Fruit fly (Drosophila melanogaster) whole organism, wandering third instar larva: Measurements from ENCODE around the gene eRF1.

Experiments used
- Abd-B ChIP-seq: fragments of >200 bp; optimal IDR thresholded peaks from 2 replicates; lab custom pipeline; 2017; ENCODE audit warnings: missing biosample characterization, missing genetic modification characterization
- CG32264 ChIP-seq: fragments of 200-800 bp; sonication (Bioruptor generic); optimal IDR thresholded peaks from 2 replicates; lab custom pipeline; 2016; ENCODE audit warnings: missing biosample characterization, missing genetic modification characterization
- CG9705 ChIP-seq: fragments of 200-800 bp; sonication (Bioruptor generic); optimal IDR thresholded peaks from 2 replicates; lab custom pipeline; 2018; ENCODE audit warnings: missing biosample characterization, mild to moderate bottlenecking, missing genetic modification characterization
- CrebA ChIP-seq: fragments of 200-800 bp; sonication (Bioruptor generic); optimal IDR thresholded peaks from 2 replicates; lab custom pipeline; 2016; ENCODE audit warnings: missing biosample characterization, mild to moderate bottlenecking, missing genetic modification characterization, borderline replicate concordance
- Dfd ChIP-seq: fragments of >200 bp; optimal IDR thresholded peaks from 2 replicates; lab custom pipeline; 2017; ENCODE audit warnings: missing biosample characterization, missing genetic modification characterization
- Dif ChIP-seq: fragments of 200-275, 200-300 bp; sonication (Bioruptor generic); optimal IDR thresholded peaks from 2 replicates; lab custom pipeline; 2018; ENCODE audit warnings: missing biosample characterization, missing genetic modification characterization; ENCODE audit not compliant: partially characterized antibody
- GATAd ChIP-seq: sonication (Bioruptor generic); optimal IDR thresholded peaks from 2 replicates; lab custom pipeline; 2016; ENCODE audit warnings: missing biosample characterization, missing genetic modification characterization
- HLH106 ChIP-seq: fragments of 200-800 bp; optimal IDR thresholded peaks from 3 replicates; lab custom pipeline; 2019; ENCODE audit warnings: missing biosample characterization, mild to moderate bottlenecking, missing genetic modification characterization, moderate library complexity
- Hnf4 ChIP-seq: fragments of 200-800 bp; sonication (Bioruptor generic); optimal IDR thresholded peaks from 2 replicates; lab custom pipeline; 2016; ENCODE audit warnings: missing biosample characterization, mild to moderate bottlenecking, missing genetic modification characterization
- Hr78 ChIP-seq: fragments of >200 bp; optimal IDR thresholded peaks from 2 replicates; lab custom pipeline; 2017; ENCODE audit warnings: missing biosample characterization, missing genetic modification characterization
- Hr83 ChIP-seq: fragments of 200-300 bp; sonication (Bioruptor generic); optimal IDR thresholded peaks from 2 replicates; lab custom pipeline; 2016; ENCODE audit warnings: missing biosample characterization, mild to moderate bottlenecking, missing genetic modification characterization, moderate library complexity; ENCODE audit not compliant: poor library complexity, severe bottlenecking
- Jra ChIP-seq: sonication (Bioruptor generic); optimal IDR thresholded peaks from 2 replicates; lab custom pipeline; 2016; ENCODE audit warnings: missing biosample characterization, missing genetic modification characterization
- Mio ChIP-seq: sonication (Bioruptor generic); optimal IDR thresholded peaks from 2 replicates; lab custom pipeline; 2016; ENCODE audit warnings: missing biosample characterization, missing genetic modification characterization
- Myc ChIP-seq: fragments of >200 bp; optimal IDR thresholded peaks from 2 replicates; lab custom pipeline; 2017
- N ChIP-seq: fragments of >200 bp; optimal IDR thresholded peaks from 2 replicates; lab custom pipeline; 2018; ENCODE audit warnings: missing biosample characterization, missing external identifiers, missing genetic modification characterization
- OdsH ChIP-seq: fragments of 200-800 bp; sonication (Bioruptor generic); optimal IDR thresholded peaks from 2 replicates; lab custom pipeline; 2016; ENCODE audit warnings: missing biosample characterization, mild to moderate bottlenecking, missing genetic modification characterization
- Rel ChIP-seq, 2 experiments: fragments of 200-800 bp; sonication (Bioruptor generic) in 1 of 2; optimal IDR thresholded peaks; 2 replicates in 1 of 2; 3 replicates in 1 of 2; lab custom pipeline; 2016 to 2019; ENCODE audit warnings: mild to moderate bottlenecking in 2 of 2, missing biosample characterization in 2 of 2, missing genetic modification characterization in 2 of 2, moderate library complexity in 1 of 2
- Sp1 ChIP-seq: fragments of 200-800 bp; sonication (Bioruptor generic); optimal IDR thresholded peaks from 3 replicates; lab custom pipeline; 2019; ENCODE audit warnings: missing biosample characterization, mild to moderate bottlenecking, missing genetic modification characterization, moderate library complexity
- Vsx2 ChIP-seq: fragments of 200-300, 225-300 bp; sonication (Bioruptor generic); optimal IDR thresholded peaks from 2 replicates; lab custom pipeline; 2018; ENCODE audit warnings: missing biosample characterization, missing genetic modification characterization; ENCODE audit not compliant: partially characterized antibody
- br ChIP-seq: fragments of 200-800 bp; sonication (Bioruptor generic); optimal IDR thresholded peaks from 2 replicates; lab custom pipeline; 2016; ENCODE audit warnings: missing biosample characterization, missing genetic modification characterization
- brk ChIP-seq: fragments of 200-800 bp; sonication (Bioruptor generic); optimal IDR thresholded peaks from 2 replicates; lab custom pipeline; 2016; ENCODE audit warnings: missing biosample characterization, mild to moderate bottlenecking, missing genetic modification characterization
- dl ChIP-seq, 2 experiments: fragments of 175-275, 200-275 bp in 1 of 2; fragments of 200-275 bp in 1 of 2; sonication (Bioruptor generic); optimal IDR thresholded peaks; lab custom pipeline; 2018; ENCODE audit warnings: mild to moderate bottlenecking in 2 of 2, missing biosample characterization in 2 of 2, missing genetic modification characterization in 2 of 2, moderate library complexity in 2 of 2; ENCODE audit not compliant: partially characterized antibody in 2 of 2, insufficient read depth in 1 of 2
- dmrt93B ChIP-seq: fragments of 200-800 bp; sonication (Bioruptor generic); optimal IDR thresholded peaks from 2 replicates; lab custom pipeline; 2018; ENCODE audit warnings: missing biosample characterization, mild to moderate bottlenecking, missing genetic modification characterization
- dsf ChIP-seq: sonication (Bioruptor generic); optimal IDR thresholded peaks from 2 replicates; lab custom pipeline; 2016; ENCODE audit warnings: missing biosample characterization, missing genetic modification characterization, borderline replicate concordance
- ey ChIP-seq: fragments of 200-800 bp; sonication (Bioruptor generic); optimal IDR thresholded peaks from 2 replicates; lab custom pipeline; 2016; ENCODE audit warnings: missing biosample characterization, missing genetic modification characterization
- foxo ChIP-seq, 2 experiments: fragments of 200-800 bp; sonication (Bioruptor generic); optimal IDR thresholded peaks; 2 replicates in 1 of 2; 3 replicates in 1 of 2; lab custom pipeline; 2016 to 2017; ENCODE audit warnings: missing biosample characterization in 2 of 2, missing genetic modification characterization in 2 of 2
- fru ChIP-seq: fragments of 200-800 bp; sonication (Bioruptor generic); optimal IDR thresholded peaks from 3 replicates; lab custom pipeline; 2016; ENCODE audit warnings: missing biosample characterization, mild to moderate bottlenecking, missing genetic modification characterization
- h ChIP-seq: fragments of 200-800 bp; sonication (Bioruptor generic); optimal IDR thresholded peaks from 3 replicates; lab custom pipeline; 2016; ENCODE audit warnings: missing biosample characterization, mild to moderate bottlenecking, missing genetic modification characterization
- jim ChIP-seq: fragments of 175-275, 200-325 bp; sonication (Bioruptor generic); optimal IDR thresholded peaks from 2 replicates; lab custom pipeline; 2016; ENCODE audit warnings: missing biosample characterization, mild to moderate bottlenecking, missing genetic modification characterization
- lola ChIP-seq: fragments of >200 bp; optimal IDR thresholded peaks from 2 replicates; lab custom pipeline; 2017; ENCODE audit warnings: missing biosample characterization, missing genetic modification characterization
- pan ChIP-seq: fragments of >200 bp; optimal IDR thresholded peaks from 2 replicates; lab custom pipeline; 2017
- psq ChIP-seq: fragments of 200-800 bp; sonication (Bioruptor generic); optimal IDR thresholded peaks from 3 replicates; lab custom pipeline; 2017; ENCODE audit warnings: missing biosample characterization, mild to moderate bottlenecking, missing genetic modification characterization, moderate library complexity
- rgr ChIP-seq: fragments of 200-800 bp; sonication (Bioruptor generic); optimal IDR thresholded peaks from 3 replicates; lab custom pipeline; 2016; ENCODE audit warnings: missing biosample characterization, mild to moderate bottlenecking, missing genetic modification characterization
- sage ChIP-seq: fragments of 200-800 bp; sonication (Bioruptor generic); optimal IDR thresholded peaks from 2 replicates; lab custom pipeline; 2016; ENCODE audit warnings: missing biosample characterization, mild to moderate bottlenecking, missing genetic modification characterization
- sv ChIP-seq: fragments of 200-800 bp; sonication (Bioruptor generic); optimal IDR thresholded peaks from 3 replicates; lab custom pipeline; 2016; ENCODE audit warnings: missing biosample characterization, missing genetic modification characterization
- tai ChIP-seq: sonication (Bioruptor generic); optimal IDR thresholded peaks from 2 replicates; lab custom pipeline; 2016; ENCODE audit warnings: missing biosample characterization, missing genetic modification characterization
- usp ChIP-seq: fragments of >200 bp; optimal IDR thresholded peaks from 2 replicates; lab custom pipeline; 2017; ENCODE audit warnings: missing biosample characterization, missing genetic modification characterization
- woc ChIP-seq: sonication (Bioruptor generic); optimal IDR thresholded peaks from 2 replicates; lab custom pipeline; 2016; ENCODE audit warnings: missing biosample characterization, mild to moderate bottlenecking, missing genetic modification characterization

The eRF1 gene

DNA sequence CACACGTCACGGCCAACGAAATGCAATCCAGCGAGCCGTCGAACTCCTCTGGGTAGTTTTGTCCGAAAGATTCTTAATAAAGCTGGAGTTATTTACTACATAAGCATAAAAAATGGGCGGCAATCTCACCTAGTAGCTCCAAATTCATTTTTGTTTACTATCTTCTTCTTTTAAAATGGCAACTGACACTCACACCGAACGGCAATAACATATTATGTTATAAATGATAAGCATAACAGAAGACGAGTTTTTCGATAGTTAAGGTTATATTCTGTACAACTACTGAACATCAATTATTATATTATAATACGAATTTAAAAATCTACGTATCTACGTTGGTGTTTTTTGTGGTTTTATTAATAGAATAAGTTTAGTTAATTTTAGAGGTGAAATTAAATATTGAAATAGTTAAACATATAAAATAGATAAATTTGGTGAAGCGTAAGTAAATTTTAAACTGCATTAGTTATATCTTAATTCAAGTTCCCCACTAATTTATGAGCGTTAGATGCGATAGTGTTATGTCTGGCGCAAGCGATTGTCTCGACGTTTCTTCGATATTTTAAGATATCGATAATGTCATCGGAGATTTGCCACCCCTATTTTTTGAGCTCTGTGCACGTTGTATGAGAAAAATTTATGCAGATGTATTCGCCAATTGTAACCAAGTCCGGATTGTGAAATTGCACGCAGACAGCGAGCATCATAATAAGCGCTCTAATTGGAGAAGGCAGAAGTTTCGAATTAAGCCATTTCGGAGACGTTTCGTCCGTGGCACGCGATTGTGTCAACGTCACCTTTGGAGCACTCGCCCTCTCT, at the start of gene eRF1, which contains the start of gene Rbbp5:
Gene eRF1 (plus strand): TSS at position 594 of the 819 bp plus-strand sequence.
Gene Rbbp5 (minus strand): TSS at position 181 of the 819 bp plus-strand sequence.
- TF ChIP-seq Hr83 (GFP tag; lab: Kevin White, UChicago) (peak; percentile 70), rgr (GFP tag; lab: Kevin White, UChicago) (peak; percentile 71), usp (GFP tag; lab: Kevin White, UChicago) (no peak), Vsx2 (GFP tag; lab: Kevin White, UChicago) (no peak), Sp1 (GFP tag; lab: Kevin White, UChicago) (peak; percentile 75), CG32264 (GFP tag; lab: Kevin White, UChicago) (no peak), CG9705 (GFP tag; lab: Kevin White, UChicago) (peak; percentile 39), Hr78 (GFP tag; lab: Kevin White, UChicago) (no peak), foxo (GFP tag; optimal IDR thresholded peaks at IDR 0.05; lab: Kevin White, UChicago) (peak in 1 of 2 experiments; percentile 86), woc (peak; percentile 80), N (no peak), brk (peak; percentile 83), br (GFP tag; lab: Kevin White, UChicago) (peak; percentile 45), sv (peak; percentile 83), Dif (no peak), Jra (GFP tag; lab: Kevin White, UChicago) (peak; percentile 82), psq (peak; percentile 74), h (peak; percentile 71), Mio (no peak), pan (no peak), dmrt93B (no peak), Rel (GFP tag; optimal IDR thresholded peaks at IDR 0.05; lab: Kevin White, UChicago) (no peak), Rel (tag; optimal IDR thresholded peaks at IDR 0.05; lab: Kevin White, UChicago) (no peak), Dfd (GFP tag; lab: Kevin White, UChicago) (no peak), HLH106 (tag; lab: Kevin White, UChicago) (peak; percentile 81), fru (GFP tag; lab: Kevin White, UChicago) (peak; percentile 71), Myc (lab: Kevin White, UChicago) (peak; percentile 4), OdsH (peak; percentile 72), CrebA (GFP tag; lab: Kevin White, UChicago) (no peak), dsf (peak; percentile 48), jim (GFP tag; lab: Kevin White, UChicago) (peak; percentile 42), dl (GFP tag; optimal IDR thresholded peaks at IDR 0.05; lab: Kevin White, UChicago; ENCODE audit: insufficient read depth in 1 of 2, partially characterized antibody in 2 of 2) (no peak), tai (GFP tag; lab: Kevin White, UChicago) (peak; percentile 84), sage (peak; percentile 54), Abd-B (GFP tag; lab: Kevin White, UChicago) (no peak), lola (GFP tag; lab: Kevin White, UChicago) (no peak), Hnf4 (peak; percentile 82), GATAd (GFP tag; lab: Kevin White, UChicago) (no peak), ey (peak; percentile 60)

DNA sequence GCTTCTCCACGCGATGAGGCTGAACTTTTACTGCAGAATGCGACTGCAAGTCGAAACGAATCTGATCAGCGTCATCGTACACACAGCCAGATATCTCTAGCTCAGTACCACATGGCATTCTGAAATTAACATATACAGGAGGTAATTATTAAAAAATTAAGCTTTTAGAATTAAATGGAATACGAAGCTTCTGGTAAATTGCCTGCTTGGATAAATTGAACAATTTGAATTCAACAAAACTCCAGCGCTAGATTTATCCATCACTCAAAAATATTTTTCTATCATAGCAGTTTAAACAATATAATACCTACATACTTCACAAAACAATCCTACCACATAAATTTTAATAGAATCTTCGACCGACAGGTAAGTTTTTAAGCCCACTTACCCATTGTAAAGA, 49.0 kb upstream of the eRF1 start, which contains the start of gene SCCRO4:
Gene SCCRO4 (plus strand): TSS at position 301 of the 400 bp plus-strand sequence.
- TF ChIP-seq CrebA (GFP tag; lab: Kevin White, UChicago) (no peak), tai (GFP tag; lab: Kevin White, UChicago) (no peak), sv (no peak), OdsH (no peak), pan (no peak), Jra (GFP tag; lab: Kevin White, UChicago) (no peak), br (GFP tag; lab: Kevin White, UChicago) (no peak), rgr (GFP tag; lab: Kevin White, UChicago) (no peak), lola (GFP tag; lab: Kevin White, UChicago) (no peak), Mio (no peak), Hnf4 (no peak)
